Worm (Caenorhabditis elegans) whole organism, L2 larva: ENCODE measurements around the gene set-20.
A peak's percentile ranks its signal among the peaks of the same experiment; 100 is the strongest.

Experiments
- dmd-4 ChIP-seq: sonication (generic microtip); optimal IDR thresholded peaks from 2 replicates; lab custom pipeline; 2017; ENCODE audit warnings: missing biosample characterization, missing genetic modification characterization
- nhr-10 ChIP-seq: sonication (generic microtip); optimal IDR thresholded peaks from 2 replicates; lab custom pipeline; 2017; ENCODE audit warnings: missing biosample characterization, missing genetic modification characterization
- nhr-11 ChIP-seq: fragments of 150-350 bp; optimal IDR thresholded peaks from 2 replicates; lab custom pipeline; 2014; ENCODE audit warnings: missing biosample characterization, missing genetic modification characterization
- nhr-25 ChIP-seq: fragments of 150-350 bp; sonication (generic microtip); optimal IDR thresholded peaks from 3 replicates; lab custom pipeline; 2014; ENCODE audit warnings: missing biosample characterization, missing genetic modification characterization
- snpc-4 ChIP-seq: fragments of 150-350 bp; optimal IDR thresholded peaks from 2 replicates; lab custom pipeline; 2014; ENCODE audit warnings: missing biosample characterization, missing genetic modification characterization
- unc-55 ChIP-seq: fragments of 150-350 bp; sonication (generic microtip); optimal IDR thresholded peaks from 3 replicates; lab custom pipeline; 2014; ENCODE audit warnings: missing biosample characterization, missing genetic modification reagents, missing genetic modification characterization

DNA sequence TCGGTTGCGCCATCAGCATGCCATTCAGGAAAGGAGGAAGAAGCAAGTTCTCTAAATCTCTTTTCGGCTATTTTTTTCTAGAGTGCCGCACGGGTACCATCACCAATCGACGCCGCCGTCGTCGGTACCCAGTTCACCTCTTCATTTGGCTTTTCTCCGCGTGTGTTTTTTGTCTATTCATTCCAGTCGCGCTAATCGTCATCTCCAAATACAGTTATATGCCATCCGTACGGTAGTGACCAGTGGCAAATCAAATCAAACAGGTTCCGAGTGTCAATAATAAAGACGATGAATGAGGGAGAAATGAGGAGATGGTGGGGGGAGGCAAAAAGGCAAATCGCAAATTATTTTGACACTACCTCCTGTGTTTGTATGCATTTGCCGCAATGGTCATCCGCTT is 24.8 kb downstream of the set-20 start:
- no peak for TF ChIP-seq nhr-11
- peak; percentile 49 for TF ChIP-seq nhr-25 (tag; lab: Kevin White, UChicago)
- TF ChIP-seq unc-55 (GFP tag; lab: Kevin White, UChicago): no peak
- TF ChIP-seq snpc-4 (tag; lab: Kevin White, UChicago): no peak
- TF ChIP-seq nhr-10: no peak
- TF ChIP-seq dmd-4 (tag; lab: Kevin White, UChicago): no peak
